Fruit fly (Drosophila melanogaster): ENCODE results near the gene CG32856.

dm6 chr3R:15988353-15988752 is 23.2 kb upstream of the CG32856 start:
- no peak for TF ChIP-seq fru (GFP tag; optimal IDR thresholded peaks at IDR 0.05)
- no peak for TF ChIP-seq CG9705 (GFP tag; optimal IDR thresholded peaks at IDR 0.05)
- TF ChIP-seq dsf (GFP tag; optimal IDR thresholded peaks at IDR 0.05; ENCODE audit: borderline replicate concordance): no peak
- no peak for TF ChIP-seq Dif (GFP tag; optimal IDR thresholded peaks at IDR 0.05; ENCODE audit: partially characterized antibody)
- no peak for TF ChIP-seq OdsH (GFP tag; optimal IDR thresholded peaks at IDR 0.05)
- TF ChIP-seq GATAd (GFP tag; optimal IDR thresholded peaks at IDR 0.05): no peak
- no peak for TF ChIP-seq jim (GFP tag; optimal IDR thresholded peaks at IDR 0.05)
- TF ChIP-seq woc (GFP tag; optimal IDR thresholded peaks at IDR 0.05): no peak
- no peak for TF ChIP-seq Abd-B (GFP tag; optimal IDR thresholded peaks at IDR 0.05)
- no peak for TF ChIP-seq Hr83 (GFP tag; optimal IDR thresholded peaks at IDR 0.05; ENCODE audit: poor library complexity, severe bottlenecking)
- TF ChIP-seq N (GFP tag; optimal IDR thresholded peaks at IDR 0.05): no peak
- TF ChIP-seq ey (GFP tag; optimal IDR thresholded peaks at IDR 0.05): no peak

Measured in whole organism, wandering third instar larva.